Worm (Caenorhabditis elegans) whole organism, early embryonic: ENCODE results near the gene C09E7.10.

Experiments
- ama-1 ChIP-seq: fragments of 150-350 bp; optimal IDR thresholded peaks from 2 replicates; lab custom pipeline; 2014
- ceh-13 ChIP-seq: fragments of 200-800 bp; sonication (Bioruptor generic); optimal IDR thresholded peaks from 2 replicates; lab custom pipeline; 2018; ENCODE audit warnings: mild to moderate bottlenecking, missing genetic modification characterization, missing compliant biosample characterization
- ceh-36 ChIP-seq: sonication (generic microtip); optimal IDR thresholded peaks from 2 replicates; lab custom pipeline; 2016; ENCODE audit warnings: missing genetic modification characterization, inconsistent platforms, missing compliant biosample characterization
- ets-7 ChIP-seq: sonication (generic microtip); optimal IDR thresholded peaks from 2 replicates; lab custom pipeline; 2016; ENCODE audit warnings: missing genotype, missing genetic modification characterization, missing compliant biosample characterization
- flt-1 ChIP-seq: fragments of 200-800 bp; sonication (Bioruptor generic); IDR thresholded peaks from 2 replicates; pipeline ENCODE4 v1.3.6; 2022; ENCODE audit warnings: missing genetic modification characterization, missing compliant biosample characterization
- hmbx-1 ChIP-seq: sonication (generic microtip); optimal IDR thresholded peaks from 2 replicates; lab custom pipeline; 2016; ENCODE audit warnings: mild to moderate bottlenecking, missing genetic modification characterization, missing compliant biosample characterization
- hnd-1 ChIP-seq: sonication (generic microtip); optimal IDR thresholded peaks from 2 replicates; lab custom pipeline; 2016; ENCODE audit warnings: missing genetic modification characterization, missing compliant biosample characterization
- pes-1 ChIP-seq: fragments of 200-800 bp; sonication (Bioruptor generic); IDR thresholded peaks from 2 replicates; pipeline ENCODE4 v1.3.6; 2022; ENCODE audit warnings: missing genetic modification reagents, missing genetic modification characterization, missing compliant biosample characterization
- scrt-1 ChIP-seq: fragments of 200-800 bp; sonication (Bioruptor generic); IDR thresholded peaks from 2 replicates; pipeline ENCODE4 v1.3.6; 2022; ENCODE audit warnings: missing genetic modification characterization, missing compliant biosample characterization
- sea-1 ChIP-seq: fragments of 200-800 bp; sonication (Bioruptor generic); conservative IDR thresholded peaks from 2 replicates; pipeline ENCODE4 v1.3.6; 2022; ENCODE audit warnings: missing genetic modification characterization, missing compliant biosample characterization
- tbx-11 ChIP-seq: fragments of 200-800 bp; sonication (Bioruptor generic); IDR thresholded peaks from 2 replicates; pipeline ENCODE4 v1.3.6; 2022; ENCODE audit warnings: missing genetic modification characterization, missing compliant biosample characterization
- tbx-37 ChIP-seq: fragments of 200-800 bp; sonication (Bioruptor generic); conservative IDR thresholded peaks from 2 replicates; pipeline ENCODE4 v1.3.6; 2022; ENCODE audit warnings: missing genetic modification reagents, missing genetic modification characterization, missing compliant biosample characterization
- tra-4 ChIP-seq: sonication (generic microtip); optimal IDR thresholded peaks from 2 replicates; lab custom pipeline; 2017; ENCODE audit warnings: missing genetic modification characterization, missing compliant biosample characterization

ce11 chrIII:6507832-6508231 is 12.0 kb downstream of the C09E7.10 start, which contains the start of gene F23F12.12:
- TF ChIP-seq tbx-37 (GFP tag; lab: Robert Waterston, UW) (no peak), ama-1 (lab: Kevin White, UChicago) (no peak), hnd-1 (tag; lab: Kevin White, UChicago) (no peak), ceh-36 (tag; lab: Kevin White, UChicago) (no peak), pes-1 (no peak), scrt-1 (no peak), sea-1 (GFP tag; lab: Robert Waterston, UW) (no peak), flt-1 (GFP tag; lab: Robert Waterston, UW) (no peak), tra-4 (tag; lab: Kevin White, UChicago) (no peak), ets-7 (tag; lab: Kevin White, UChicago) (no peak), tbx-11 (GFP tag; lab: Robert Waterston, UW) (no peak), ceh-13 (GFP tag; lab: Kevin White, UChicago) (no peak), hmbx-1 (tag; lab: Kevin White, UChicago) (no peak)
